Worm (Caenorhabditis elegans) whole organism, early embryonic: Measurements from ENCODE around the gene F59F4.3.

Experiments
- ama-1 ChIP-seq: fragments of 150-350 bp; optimal IDR thresholded peaks from 2 replicates; lab custom pipeline; 2014
- ceh-13 ChIP-seq: fragments of 200-800 bp; sonication (Bioruptor generic); optimal IDR thresholded peaks from 2 replicates; lab custom pipeline; 2018; ENCODE audit warnings: mild to moderate bottlenecking, missing genetic modification characterization, missing compliant biosample characterization
- flt-1 ChIP-seq: fragments of 200-800 bp; sonication (Bioruptor generic); IDR thresholded peaks from 2 replicates; pipeline ENCODE4 v1.3.6; 2022; ENCODE audit warnings: missing genetic modification characterization, missing compliant biosample characterization
- hmg-4 ChIP-seq: fragments of 200-800 bp; sonication (Bioruptor generic); optimal IDR thresholded peaks from 2 replicates; lab custom pipeline; 2018; ENCODE audit warnings: mild to moderate bottlenecking, missing genetic modification characterization, missing compliant biosample characterization
- pes-1 ChIP-seq: fragments of 200-800 bp; sonication (Bioruptor generic); IDR thresholded peaks from 2 replicates; pipeline ENCODE4 v1.3.6; 2022; ENCODE audit warnings: missing genetic modification reagents, missing genetic modification characterization, missing compliant biosample characterization
- scrt-1 ChIP-seq: fragments of 200-800 bp; sonication (Bioruptor generic); IDR thresholded peaks from 2 replicates; pipeline ENCODE4 v1.3.6; 2022; ENCODE audit warnings: missing genetic modification characterization, missing compliant biosample characterization
- sea-1 ChIP-seq: fragments of 200-800 bp; sonication (Bioruptor generic); conservative IDR thresholded peaks from 2 replicates; pipeline ENCODE4 v1.3.6; 2022; ENCODE audit warnings: missing genetic modification characterization, missing compliant biosample characterization
- tbx-11 ChIP-seq: fragments of 200-800 bp; sonication (Bioruptor generic); IDR thresholded peaks from 2 replicates; pipeline ENCODE4 v1.3.6; 2022; ENCODE audit warnings: missing genetic modification characterization, missing compliant biosample characterization
- tbx-37 ChIP-seq: fragments of 200-800 bp; sonication (Bioruptor generic); conservative IDR thresholded peaks from 2 replicates; pipeline ENCODE4 v1.3.6; 2022; ENCODE audit warnings: missing genetic modification reagents, missing genetic modification characterization, missing compliant biosample characterization
- tra-4 ChIP-seq: sonication (generic microtip); optimal IDR thresholded peaks from 2 replicates; lab custom pipeline; 2017; ENCODE audit warnings: missing genetic modification characterization, missing compliant biosample characterization

ce11 chrX:15878785-15879184 is 31.4 kb upstream of the F59F4.3 start, which contains the start of gene gmeb-2:
- TF ChIP-seq tbx-37 (GFP tag; lab: Robert Waterston, UW): no peak
- TF ChIP-seq tbx-11 (GFP tag; lab: Robert Waterston, UW): no peak
- TF ChIP-seq ama-1 (lab: Kevin White, UChicago): no peak
- TF ChIP-seq hmg-4: no peak
- TF ChIP-seq flt-1 (GFP tag; lab: Robert Waterston, UW): no peak
- no peak for TF ChIP-seq scrt-1
- no peak for TF ChIP-seq tra-4
- no peak for TF ChIP-seq sea-1 (GFP tag; lab: Robert Waterston, UW)
- no peak for TF ChIP-seq pes-1
- TF ChIP-seq ceh-13 (GFP tag; lab: Kevin White, UChicago): no peak
